Fruit fly (Drosophila melanogaster): ENCODE results near the gene CarT.

- TF ChIP-seq Lhr (GFP tag; optimal IDR thresholded peaks at IDR 0.05) (no peak), CG1602 (GFP tag; optimal IDR thresholded peaks at IDR 0.05) (no peak), CG5245 (GFP tag; optimal IDR thresholded peaks at IDR 0.05) (no peak), Sox100B (GFP tag; optimal IDR thresholded peaks at IDR 0.05) (no peak), gcm (GFP tag; optimal IDR thresholded peaks at IDR 0.05) (no peak), Stat92E (GFP tag; optimal IDR thresholded peaks at IDR 0.05) (no peak), CG34422 (GFP tag; IDR thresholded peaks at IDR 0.05) (no peak), CG8281 (tag; optimal IDR thresholded peaks at IDR 0.05) (no peak), dm (GFP tag; optimal IDR thresholded peaks at IDR 0.05) (no peak), CG1233 (GFP tag; optimal IDR thresholded peaks at IDR 0.05) (no peak)
Measured at dm6 chr2L:20700534-20701239, 29.4 kb downstream of the CarT start.
